Worm (Caenorhabditis elegans) whole organism, midembryonic: ENCODE results near the gene H03G16.6.

Source experiments
- T22C8.4 ChIP-seq: fragments of 200-800 bp; sonication (Bioruptor generic); IDR thresholded peaks from 2 replicates; pipeline ENCODE4 v1.3.6; 2022; ENCODE audit warnings: missing genetic modification characterization, missing compliant biosample characterization
- cog-1 ChIP-seq: sonication (generic microtip); optimal IDR thresholded peaks from 2 replicates; lab custom pipeline; 2016; ENCODE audit warnings: missing genetic modification characterization, missing compliant biosample characterization
- flt-1 ChIP-seq: fragments of 200-800 bp; sonication (Bioruptor generic); IDR thresholded peaks from 2 replicates; pipeline ENCODE4 v1.3.6; 2022; ENCODE audit warnings: missing genetic modification characterization, missing compliant biosample characterization
- klf-2 ChIP-seq: fragments of 200-800 bp; sonication (Bioruptor generic); conservative IDR thresholded peaks from 2 replicates; pipeline ENCODE4 v1.3.6; 2022; ENCODE audit warnings: missing genetic modification reagents, missing genetic modification characterization, missing compliant biosample characterization
- med-1 ChIP-seq: sonication (generic microtip); optimal IDR thresholded peaks from 2 replicates; lab custom pipeline; 2017; ENCODE audit warnings: missing genetic modification characterization, mild to moderate bottlenecking, missing compliant biosample characterization, antibody characterized with exemption, missing genetic modification reagents; ENCODE audit not compliant: insufficient read depth
- ref-1 ChIP-seq: fragments of 200-800 bp; sonication (Bioruptor generic); conservative IDR thresholded peaks from 2 replicates; pipeline ENCODE4 v1.3.6; 2022; ENCODE audit warnings: missing genetic modification reagents, missing genetic modification characterization, missing compliant biosample characterization
- tab-1 ChIP-seq: fragments of 200-800 bp; sonication (Bioruptor generic); IDR thresholded peaks from 2 replicates; pipeline ENCODE4 v1.3.6; 2022; ENCODE audit warnings: missing genetic modification characterization, missing compliant biosample characterization
- ztf-23 ChIP-seq: fragments of 200-800 bp; sonication (Bioruptor generic); IDR thresholded peaks from 2 replicates; pipeline ENCODE4 v1.3.6; 2022; ENCODE audit warnings: missing genetic modification reagents, missing genetic modification characterization, missing compliant biosample characterization
- ztf-29 ChIP-seq: fragments of 200-800 bp; sonication (Bioruptor generic); IDR thresholded peaks from 2 replicates; pipeline ENCODE4 v1.3.6; 2022; ENCODE audit warnings: missing genetic modification reagents, missing genetic modification characterization, missing compliant biosample characterization

- TF ChIP-seq ztf-29 (GFP tag; lab: Robert Waterston, UW) (no peak), ref-1 (no peak), klf-2 (GFP tag; lab: Robert Waterston, UW) (no peak), med-1 (GFP tag; lab: Kevin White, UChicago) (no peak), tab-1 (GFP tag; lab: Robert Waterston, UW) (no peak), ztf-23 (GFP tag; lab: Robert Waterston, UW) (no peak), cog-1 (tag; lab: Kevin White, UChicago) (no peak), flt-1 (no peak), T22C8.4 (no peak)
Observed at ce11 chrX:15070137-15070536, 17.7 kb downstream of the H03G16.6 start.
